Worm (Caenorhabditis elegans) whole organism, young adult: ENCODE data around the gene ogdh-1.

Experiments
- F57A8.1 ChIP-seq: fragments of 200-800 bp; sonication (Bioruptor generic); optimal IDR thresholded peaks from 2 replicates; lab custom pipeline; 2018; ENCODE audit warnings: mild to moderate bottlenecking, missing genetic modification characterization, moderate library complexity, missing compliant biosample characterization
- sea-2 ChIP-seq: fragments of 200-800 bp; sonication (Bioruptor generic); IDR thresholded peaks from 2 replicates; pipeline ENCODE4 v1.3.6; 2022; ENCODE audit warnings: missing genetic modification characterization, missing compliant biosample characterization

- no peak for TF ChIP-seq sea-2 (GFP tag; lab: Robert Waterston, UW)
- no peak for TF ChIP-seq F57A8.1 (GFP tag; lab: Kevin White, UChicago)
These were observed 36.4 kb downstream of the ogdh-1 start for ce11 chrIV:4667383-4667782.
